Worm (Caenorhabditis elegans): ENCODE data around the gene phy-2.

DNA sequence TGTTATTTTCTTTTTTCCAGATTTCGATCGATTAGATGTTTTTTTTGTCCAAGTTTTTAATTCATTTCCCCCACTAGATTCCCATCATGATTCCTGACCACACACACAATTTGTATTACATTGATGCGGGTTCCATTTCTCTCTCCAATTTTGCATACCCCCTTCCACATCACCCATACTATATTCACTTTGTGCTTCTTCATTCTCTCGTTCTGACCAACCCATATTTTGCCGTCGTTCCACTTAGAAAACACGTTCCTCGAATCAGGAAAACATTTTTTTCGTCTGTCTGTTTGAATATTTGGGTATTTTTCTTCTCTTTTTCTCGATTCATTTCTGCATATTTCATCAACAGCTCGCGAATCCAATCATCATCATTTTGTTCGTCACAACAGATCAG, 8.3 kb downstream of the phy-2 start:
- no peak for TF ChIP-seq lin-13 (GFP tag; optimal IDR thresholded peaks at IDR 0.05)
- no peak for TF ChIP-seq elt-3 (tag; optimal IDR thresholded peaks at IDR 0.05)
- no peak for TF ChIP-seq ceh-8 (GFP tag; optimal IDR thresholded peaks at IDR 0.05)
